Worm (Caenorhabditis elegans) whole organism, L2 larva: ENCODE results near the gene F09E5.8.

Experiments
- Y55F3AM.14 ChIP-seq: fragments of 200-800 bp; sonication (Bioruptor generic); optimal IDR thresholded peaks from 2 replicates; lab custom pipeline; 2018; ENCODE audit warnings: mild to moderate bottlenecking, missing genetic modification characterization, missing compliant biosample characterization
- ZK546.5 ChIP-seq: sonication (generic microtip); optimal IDR thresholded peaks from 2 replicates; lab custom pipeline; 2017; ENCODE audit warnings: missing biosample characterization, missing genetic modification characterization
- dmd-4 ChIP-seq: sonication (generic microtip); optimal IDR thresholded peaks from 2 replicates; lab custom pipeline; 2017; ENCODE audit warnings: missing biosample characterization, missing genetic modification characterization
- egl-27 ChIP-seq: sonication (generic microtip); optimal IDR thresholded peaks from 3 replicates; lab custom pipeline; 2017; ENCODE audit warnings: missing biosample characterization, missing genetic modification reagents, missing genetic modification characterization
- elt-1 ChIP-seq: fragments of 150-350 bp; optimal IDR thresholded peaks from 2 replicates; lab custom pipeline; 2014; ENCODE audit warnings: missing biosample characterization, missing genetic modification characterization
- elt-3 ChIP-seq: sonication (generic microtip); optimal IDR thresholded peaks from 2 replicates; lab custom pipeline; 2017; ENCODE audit warnings: missing biosample characterization, missing genetic modification characterization
- fos-1 ChIP-seq: fragments of 150-350 bp; optimal IDR thresholded peaks from 2 replicates; lab custom pipeline; 2014; ENCODE audit warnings: missing biosample characterization, missing genetic modification characterization
- nhr-12 ChIP-seq: fragments of 150-350 bp; optimal IDR thresholded peaks from 2 replicates; lab custom pipeline; 2014; ENCODE audit warnings: missing biosample characterization, missing genetic modification characterization
- nhr-23 ChIP-seq: fragments of 150-350 bp; optimal IDR thresholded peaks from 2 replicates; lab custom pipeline; 2014; ENCODE audit warnings: missing biosample characterization, missing genetic modification reagents, missing genetic modification characterization
- nhr-237 ChIP-seq: fragments of 150-350 bp; optimal IDR thresholded peaks from 2 replicates; lab custom pipeline; 2014; ENCODE audit warnings: missing biosample characterization, missing genetic modification characterization
- nhr-77 ChIP-seq: fragments of 150-350 bp; optimal IDR thresholded peaks from 2 replicates; lab custom pipeline; 2014; ENCODE audit warnings: missing biosample characterization, missing genetic modification characterization
- snpc-4 ChIP-seq: fragments of 150-350 bp; optimal IDR thresholded peaks from 2 replicates; lab custom pipeline; 2014; ENCODE audit warnings: missing biosample characterization, missing genetic modification characterization
- unc-62 ChIP-seq: fragments of 150-350 bp; optimal IDR thresholded peaks from 2 replicates; lab custom pipeline; 2014; ENCODE audit warnings: missing biosample characterization, missing genetic modification reagents, missing genetic modification characterization
- ztf-11 ChIP-seq: sonication (generic microtip); optimal IDR thresholded peaks from 2 replicates; lab custom pipeline; 2017; ENCODE audit warnings: missing biosample characterization, missing genetic modification characterization

DNA sequence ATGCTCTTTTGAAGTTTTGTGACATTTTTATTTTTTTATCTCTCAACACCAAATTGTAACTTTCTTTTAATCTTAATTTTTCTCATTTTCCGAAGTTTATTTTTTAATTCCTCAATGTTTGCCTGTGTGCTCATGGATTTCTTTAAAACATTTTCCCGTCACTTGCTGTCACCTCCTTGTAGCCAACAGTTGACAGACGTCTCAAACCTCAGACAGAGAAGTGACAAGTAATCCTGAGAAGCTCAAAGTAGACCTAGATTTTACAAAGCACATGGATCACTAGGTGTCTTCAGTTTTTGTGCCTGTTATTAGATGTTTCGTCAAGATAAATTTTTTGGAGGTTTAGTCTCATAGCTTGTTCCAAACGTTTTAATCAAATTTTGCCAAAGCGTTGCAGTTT, 40.7 kb upstream of the F09E5.8 start:
- TF ChIP-seq ZK546.5 (tag; lab: Kevin White, UChicago) (no peak), dmd-4 (tag; lab: Kevin White, UChicago) (no peak), nhr-237 (tag; lab: Kevin White, UChicago) (no peak), fos-1 (tag; lab: Kevin White, UChicago) (no peak), elt-3 (tag; lab: Kevin White, UChicago) (no peak), nhr-12 (tag; lab: Kevin White, UChicago) (no peak), ztf-11 (no peak), nhr-77 (tag; lab: Kevin White, UChicago) (no peak), egl-27 (tag; lab: Kevin White, UChicago) (no peak), unc-62 (GFP tag; lab: Kevin White, UChicago) (no peak), nhr-23 (tag; lab: Kevin White, UChicago) (no peak), snpc-4 (tag; lab: Kevin White, UChicago) (no peak), Y55F3AM.14 (GFP tag; lab: Kevin White, UChicago) (no peak), elt-1 (tag; lab: Kevin White, UChicago) (no peak)
